Worm (Caenorhabditis elegans): Measurements from ENCODE around the gene M01F1.4.
A peak's percentile ranks its signal among the peaks of the same experiment; 100 is the strongest.

The M01F1.4 gene

DNA sequence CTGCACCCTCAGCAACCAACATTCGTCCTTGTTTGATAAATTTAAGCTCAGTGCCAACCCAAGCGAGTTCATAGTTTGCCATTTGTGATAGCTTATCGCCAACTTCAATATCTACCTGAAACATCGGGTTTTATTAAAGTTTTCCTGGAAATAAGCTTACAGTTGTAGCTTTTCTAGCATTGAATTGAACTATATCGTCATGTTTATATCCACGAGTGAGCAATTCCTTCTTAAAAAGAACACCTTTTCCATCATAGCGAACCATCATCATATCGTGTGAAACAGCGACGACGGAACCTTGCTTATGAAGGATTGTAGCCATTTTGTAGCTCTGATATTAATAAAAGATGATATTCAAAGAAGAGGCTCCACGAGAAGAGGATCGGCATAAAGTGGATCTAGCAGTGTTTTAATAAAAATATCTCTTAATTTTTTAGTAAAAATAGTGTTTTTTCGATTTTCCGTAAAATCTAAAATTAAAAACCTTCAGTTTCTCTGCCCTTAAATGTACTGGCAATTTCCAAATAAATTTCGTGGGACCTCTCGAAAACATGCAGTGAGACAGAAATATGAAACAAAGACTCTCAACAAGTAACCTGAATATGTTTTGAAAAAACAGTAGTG is 7.5 kb downstream of the M01F1.4 start, which contains the start of gene M01F1.8 (continued):
- TF ChIP-seq ceh-100 (GFP tag; IDR thresholded peaks at IDR 0.05) = 0 out of 2 replicates have a peak, but pooled peaks have one; percentile 17
- TF ChIP-seq T26A5.8 (tag; optimal IDR thresholded peaks at IDR 0.05) = peak; percentile 25
- TF ChIP-seq pbrm-1 (GFP tag; IDR thresholded peaks at IDR 0.05) = no peak
- TF ChIP-seq ztf-25 (GFP tag; IDR thresholded peaks at IDR 0.05) = no peak
- TF ChIP-seq ets-4 (GFP tag; optimal IDR thresholded peaks at IDR 0.05) = no peak
- no peak for TF ChIP-seq aptf-2 (GFP tag; conservative IDR thresholded peaks at IDR 0.05)
- no peak for TF ChIP-seq hlh-26 (GFP tag; conservative IDR thresholded peaks at IDR 0.05)
- peak; percentile 19 for TF ChIP-seq ztf-18 (tag; optimal IDR thresholded peaks at IDR 0.05)
- no peak for TF ChIP-seq nfya-1 (tag; optimal IDR thresholded peaks at IDR 0.05; ENCODE audit: borderline replicate concordance, insufficient read depth)
- no peak for TF ChIP-seq snpc-1.1 (tag; optimal IDR thresholded peaks at IDR 0.05; ENCODE audit: insufficient read depth)
- TF ChIP-seq madf-6 (GFP tag; IDR thresholded peaks at IDR 0.05) = peak; percentile 48
- no peak for TF ChIP-seq let-607 (tag; optimal IDR thresholded peaks at IDR 0.05)
- no peak for TF ChIP-seq madf-10 (tag; optimal IDR thresholded peaks at IDR 0.05)
- TF ChIP-seq ama-1 (optimal IDR thresholded peaks at IDR 0.05) = no peak
- peak in 1 of 2 experiments; percentile 45 for TF ChIP-seq ama-1 (GFP tag; optimal IDR thresholded peaks at IDR 0.05)
- no peak for TF ChIP-seq F39B2.1 (GFP tag; IDR thresholded peaks at IDR 0.05)
- no peak for TF ChIP-seq F57C9.4 (tag; optimal IDR thresholded peaks at IDR 0.05)
- TF ChIP-seq egl-44 (GFP tag; IDR thresholded peaks at IDR 0.05) = no peak
- no peak for TF ChIP-seq mes-4 (tag; optimal IDR thresholded peaks at IDR 0.05)
- TF ChIP-seq ekl-4 (GFP tag; IDR thresholded peaks at IDR 0.05) = no peak
- peak; percentile 66 for TF ChIP-seq nhr-27 (tag; optimal IDR thresholded peaks at IDR 0.05)
- peak; percentile 28 for TF ChIP-seq lsl-1 (GFP tag; optimal IDR thresholded peaks at IDR 0.05)
- no peak for TF ChIP-seq ztf-3 (GFP tag; optimal IDR thresholded peaks at IDR 0.05)
- no peak for TF ChIP-seq hlh-12 (tag; optimal IDR thresholded peaks at IDR 0.05)
- no peak for TF ChIP-seq C17E4.6 (GFP tag; IDR thresholded peaks at IDR 0.05)
- TF ChIP-seq lsy-27 (tag; optimal IDR thresholded peaks at IDR 0.05; ENCODE audit: borderline replicate concordance, insufficient read depth) = no peak
- no peak for TF ChIP-seq hmg-20 (GFP tag; IDR thresholded peaks at IDR 0.05)
- no peak for TF ChIP-seq B0035.1 (tag; optimal IDR thresholded peaks at IDR 0.05)
- 0 out of 2 replicates have a peak, but pooled peaks have one; percentile 26 for TF ChIP-seq Y56A3A.18 (GFP tag; IDR thresholded peaks at IDR 0.05)
- TF ChIP-seq hrde-1 (tag; optimal IDR thresholded peaks at IDR 0.05; ENCODE audit: borderline replicate concordance) = peak; percentile 63
- TF ChIP-seq zim-3 (tag; optimal IDR thresholded peaks at IDR 0.05) = no peak
- TF ChIP-seq unc-130 (GFP tag; optimal IDR thresholded peaks at IDR 0.05) = peak; percentile 61
- TF ChIP-seq atf-7 (tag; optimal IDR thresholded peaks at IDR 0.05) = no peak
- no peak for TF ChIP-seq Y79H2A.3 (GFP tag; conservative IDR thresholded peaks at IDR 0.05)
- no peak for TF ChIP-seq ceh-79 (tag; optimal IDR thresholded peaks at IDR 0.05)
- TF ChIP-seq C06A6.2 (GFP tag; conservative IDR thresholded peaks at IDR 0.05) = no peak
- TF ChIP-seq attf-6 (GFP tag; IDR thresholded peaks at IDR 0.05) = no peak
- peak; percentile 22; the same call in 1 of the 2 replicates for TF ChIP-seq F33H1.4 (GFP tag; IDR thresholded peaks at IDR 0.05)
- TF ChIP-seq zfh-2 (GFP tag; conservative IDR thresholded peaks at IDR 0.05) = no peak
- TF ChIP-seq ZK185.1 (tag; optimal IDR thresholded peaks at IDR 0.05; ENCODE audit: poor library complexity, severe bottlenecking) = no peak
- peak; percentile 33 for TF ChIP-seq snpc-1.3 (tag; optimal IDR thresholded peaks at IDR 0.05; ENCODE audit: insufficient read depth)
- no peak for TF ChIP-seq B0261.1 (tag; optimal IDR thresholded peaks at IDR 0.05)
- no peak for TF ChIP-seq xnd-1 (tag; optimal IDR thresholded peaks at IDR 0.05)
- no peak for TF ChIP-seq ztf-26 (tag; optimal IDR thresholded peaks at IDR 0.05)
- TF ChIP-seq F10E7.11 (tag; optimal IDR thresholded peaks at IDR 0.05) = no peak
- TF ChIP-seq somi-1 (GFP tag; optimal IDR thresholded peaks at IDR 0.05) = no peak
- TF ChIP-seq athp-1 (tag; optimal IDR thresholded peaks at IDR 0.05) = no peak
